Worm (Caenorhabditis elegans): ENCODE measurements around the gene K09A11.1.

- TF ChIP-seq rbr-2 (tag; optimal IDR thresholded peaks at IDR 0.05) (no peak), hmg-1.1 (GFP tag; IDR thresholded peaks at IDR 0.05) (no peak)
Observed at ce11 chrX:13284091-13284490, 21.8 kb downstream of the K09A11.1 start, which contains the start of gene cyp-14A4.
